Fruit fly (Drosophila melanogaster) whole organism, wandering third instar larva: ENCODE measurements around the gene CG9289.

Experiments used
- CG32264 ChIP-seq: fragments of 200-800 bp; sonication (Bioruptor generic); optimal IDR thresholded peaks from 2 replicates; lab custom pipeline; 2016; ENCODE audit warnings: missing biosample characterization, missing genetic modification characterization
- Dfd ChIP-seq: fragments of >200 bp; optimal IDR thresholded peaks from 2 replicates; lab custom pipeline; 2017; ENCODE audit warnings: missing biosample characterization, missing genetic modification characterization
- Hnf4 ChIP-seq: fragments of 200-800 bp; sonication (Bioruptor generic); optimal IDR thresholded peaks from 2 replicates; lab custom pipeline; 2016; ENCODE audit warnings: missing biosample characterization, mild to moderate bottlenecking, missing genetic modification characterization
- N ChIP-seq: fragments of >200 bp; optimal IDR thresholded peaks from 2 replicates; lab custom pipeline; 2018; ENCODE audit warnings: missing biosample characterization, missing external identifiers, missing genetic modification characterization
- brk ChIP-seq: fragments of 200-800 bp; sonication (Bioruptor generic); optimal IDR thresholded peaks from 2 replicates; lab custom pipeline; 2016; ENCODE audit warnings: missing biosample characterization, mild to moderate bottlenecking, missing genetic modification characterization
- fru ChIP-seq: fragments of 200-800 bp; sonication (Bioruptor generic); optimal IDR thresholded peaks from 3 replicates; lab custom pipeline; 2016; ENCODE audit warnings: missing biosample characterization, mild to moderate bottlenecking, missing genetic modification characterization
- h ChIP-seq: fragments of 200-800 bp; sonication (Bioruptor generic); optimal IDR thresholded peaks from 3 replicates; lab custom pipeline; 2016; ENCODE audit warnings: missing biosample characterization, mild to moderate bottlenecking, missing genetic modification characterization
- sv ChIP-seq: fragments of 200-800 bp; sonication (Bioruptor generic); optimal IDR thresholded peaks from 3 replicates; lab custom pipeline; 2016; ENCODE audit warnings: missing biosample characterization, missing genetic modification characterization

DNA sequence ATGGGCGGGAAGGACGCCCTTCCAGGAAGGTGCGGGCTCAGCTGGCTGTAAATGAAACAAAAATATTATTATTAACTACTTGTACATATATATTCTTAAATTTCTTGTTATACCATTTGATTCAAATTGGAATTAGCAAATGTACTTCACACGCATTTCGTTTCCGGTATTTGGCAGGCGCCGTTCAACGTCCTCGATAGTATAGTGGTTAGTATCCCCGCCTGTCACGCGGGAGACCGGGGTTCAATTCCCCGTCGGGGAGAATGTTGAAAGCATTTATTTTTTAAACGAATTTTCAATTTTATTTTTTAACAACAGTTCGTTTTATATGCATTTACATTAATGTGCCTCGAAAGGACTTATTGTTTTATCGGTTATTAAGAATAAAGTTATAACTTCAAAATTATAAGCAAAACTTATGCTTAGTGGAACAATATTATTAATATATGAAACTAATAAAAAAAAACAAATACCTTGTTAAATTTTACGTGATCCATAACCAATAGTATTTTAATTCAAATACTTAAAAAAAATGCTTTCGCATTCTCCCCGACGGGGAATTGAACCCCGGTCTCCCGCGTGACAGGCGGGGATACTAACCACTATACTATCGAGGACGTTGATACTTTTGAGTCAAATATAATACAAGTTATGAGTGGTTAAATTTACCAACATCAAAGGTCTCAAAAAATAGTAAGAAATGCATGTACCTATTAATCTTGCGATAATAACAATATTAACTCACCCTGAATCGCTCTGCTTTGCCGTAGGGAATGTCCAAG lies 724 bp downstream of the CG9289 start:
- no peak for TF ChIP-seq N (GFP tag; lab: Kevin White, UChicago)
- no peak for TF ChIP-seq Hnf4 (GFP tag; lab: Kevin White, UChicago)
- no peak for TF ChIP-seq fru (GFP tag; lab: Kevin White, UChicago)
- no peak for TF ChIP-seq Dfd
- no peak for TF ChIP-seq brk (GFP tag; lab: Kevin White, UChicago)
- no peak for TF ChIP-seq CG32264 (GFP tag; lab: Kevin White, UChicago)
- no peak for TF ChIP-seq h (GFP tag; lab: Kevin White, UChicago)
- TF ChIP-seq sv (GFP tag; lab: Kevin White, UChicago) = no peak
